Worm (Caenorhabditis elegans) whole organism, L1 larva: ENCODE results near the gene nhr-26.

ENCODE experiments used
- C16A3.4 ChIP-seq: fragments of 150-350 bp; optimal IDR thresholded peaks from 2 replicates; lab custom pipeline; 2014; ENCODE audit warnings: missing biosample characterization, missing genetic modification characterization
- C34B4.2 ChIP-seq: sonication (generic microtip); optimal IDR thresholded peaks from 2 replicates; lab custom pipeline; 2017; ENCODE audit warnings: mild to moderate bottlenecking, missing genetic modification characterization, missing compliant biosample characterization
- F16B12.6 ChIP-seq: fragments of 150-350 bp; optimal IDR thresholded peaks from 2 replicates; lab custom pipeline; 2014; ENCODE audit warnings: missing biosample characterization, missing genetic modification characterization
- Y116A8C.19 ChIP-seq: sonication (generic microtip); optimal IDR thresholded peaks from 2 replicates; lab custom pipeline; 2016; ENCODE audit warnings: missing compliant biosample characterization, missing genetic modification characterization, borderline replicate concordance
- aha-1 ChIP-seq: fragments of 150-350 bp; optimal IDR thresholded peaks from 2 replicates; lab custom pipeline; 2014; ENCODE audit warnings: missing biosample characterization, missing genetic modification characterization
- alr-1 ChIP-seq: fragments of 200-800 bp; sonication (Bioruptor generic); optimal IDR thresholded peaks from 2 replicates; lab custom pipeline; 2018; ENCODE audit warnings: borderline replicate concordance, mild to moderate bottlenecking, missing genetic modification characterization, missing compliant biosample characterization
- ama-1 ChIP-seq: fragments of 150-350 bp; optimal IDR thresholded peaks from 2 replicates; lab custom pipeline; 2014
- ceh-63 ChIP-seq: fragments of 200-800 bp; sonication (Bioruptor generic); optimal IDR thresholded peaks from 2 replicates; lab custom pipeline; 2018; ENCODE audit warnings: mild to moderate bottlenecking, missing genetic modification characterization, missing compliant biosample characterization
- ceh-8 ChIP-seq: fragments of 200-800 bp; sonication (Bioruptor generic); optimal IDR thresholded peaks from 2 replicates; lab custom pipeline; 2018; ENCODE audit warnings: mild to moderate bottlenecking, missing genetic modification characterization, moderate library complexity, missing compliant biosample characterization
- ceh-90 ChIP-seq: sonication (generic microtip); optimal IDR thresholded peaks from 2 replicates; lab custom pipeline; 2016; ENCODE audit warnings: missing genetic modification characterization, missing compliant biosample characterization
- efl-1 ChIP-seq, 4 experiments: fragments of 150-350 bp; optimal IDR thresholded peaks in 3 of 4; peaks in 1 of 4; 1 replicate in 1 of 4; 2 replicates in 3 of 4; lab custom pipeline; 2014; ENCODE audit warnings: missing biosample characterization in 2 of 4, missing genetic modification characterization in 2 of 4, missing genetic modification reagents in 2 of 4
- efl-3 ChIP-seq: fragments of 200-800 bp; sonication (Bioruptor generic); optimal IDR thresholded peaks from 2 replicates; lab custom pipeline; 2018; ENCODE audit warnings: mild to moderate bottlenecking, missing genetic modification characterization, missing compliant biosample characterization
- egl-27 ChIP-seq, 2 experiments: fragments of 150-350 bp in 1 of 2; sonication (generic microtip); optimal IDR thresholded peaks; 3 replicates each; lab custom pipeline; 2017 to 2018; ENCODE audit warnings: missing biosample characterization in 2 of 2, missing genetic modification characterization in 2 of 2, missing genetic modification reagents in 2 of 2
- elt-3 ChIP-seq, 6 experiments: fragments of 150-350 bp in 1 of 6; sonication (generic microtip); optimal IDR thresholded peaks; 2 replicates each; lab custom pipeline; 2017 to 2018; ENCODE audit warnings: missing biosample characterization in 6 of 6, missing genetic modification characterization in 6 of 6, inconsistent platforms in 1 of 6
- fkh-4 ChIP-seq: sonication (generic microtip); optimal IDR thresholded peaks from 2 replicates; lab custom pipeline; 2016; ENCODE audit warnings: missing compliant biosample characterization, missing genetic modification characterization, borderline replicate concordance
- fkh-8 ChIP-seq: sonication (generic microtip); optimal IDR thresholded peaks from 2 replicates; lab custom pipeline; 2016; ENCODE audit warnings: mild to moderate bottlenecking, missing genetic modification characterization, missing compliant biosample characterization
- fos-1 ChIP-seq: fragments of 150-350 bp; optimal IDR thresholded peaks from 2 replicates; lab custom pipeline; 2014; ENCODE audit warnings: missing biosample characterization, missing genetic modification characterization
- irx-1 ChIP-seq: sonication (generic microtip); optimal IDR thresholded peaks from 2 replicates; lab custom pipeline; 2016; ENCODE audit warnings: missing genetic modification characterization, missing compliant biosample characterization
- lin-14 ChIP-seq: fragments of 200-800 bp; sonication (Bioruptor generic); optimal IDR thresholded peaks from 2 replicates; lab custom pipeline; 2018; ENCODE audit warnings: mild to moderate bottlenecking, missing genetic modification characterization, moderate library complexity, missing compliant biosample characterization
- lin-15B ChIP-seq: fragments of 150-350 bp; sonication (generic microtip); optimal IDR thresholded peaks from 3 replicates; lab custom pipeline; 2014; ENCODE audit warnings: missing biosample characterization, missing genetic modification characterization
- lin-35 ChIP-seq, 2 experiments: fragments of 150-350 bp; optimal IDR thresholded peaks; 2 replicates each; lab custom pipeline; 2014; ENCODE audit warnings: missing biosample characterization in 2 of 2, missing genetic modification characterization in 2 of 2, missing genetic modification reagents in 2 of 2
- lir-3 ChIP-seq: sonication (generic microtip); optimal IDR thresholded peaks from 2 replicates; lab custom pipeline; 2016; ENCODE audit warnings: mild to moderate bottlenecking, missing genetic modification characterization, moderate library complexity, missing compliant biosample characterization; ENCODE audit not compliant: poor library complexity
- lsy-2 ChIP-seq, 2 experiments: fragments of 150-350 bp; optimal IDR thresholded peaks; 2 replicates each; lab custom pipeline; 2014; ENCODE audit warnings: missing biosample characterization in 2 of 2, missing genetic modification characterization in 2 of 2
- mdl-1 ChIP-seq, 2 experiments: fragments of 150-350 bp; optimal IDR thresholded peaks; 2 replicates each; lab custom pipeline; 2014 to 2017; ENCODE audit warnings: missing biosample characterization in 2 of 2, missing genetic modification characterization in 2 of 2, inconsistent platforms in 1 of 2
- nhr-19 ChIP-seq: fragments of 200-800 bp; sonication (Bioruptor generic); conservative IDR thresholded peaks from 2 replicates; pipeline ENCODE4 v1.3.6; 2022; ENCODE audit warnings: missing genetic modification characterization, missing compliant biosample characterization
- nhr-20 ChIP-seq: sonication (generic microtip); optimal IDR thresholded peaks from 2 replicates; lab custom pipeline; 2016; ENCODE audit warnings: mild to moderate bottlenecking, missing genetic modification characterization, missing compliant biosample characterization
- nhr-28 ChIP-seq: fragments of 150-350 bp; optimal IDR thresholded peaks from 2 replicates; lab custom pipeline; 2014; ENCODE audit warnings: missing biosample characterization, missing genetic modification characterization
- nhr-47 ChIP-seq: sonication (generic microtip); optimal IDR thresholded peaks from 2 replicates; lab custom pipeline; 2016; ENCODE audit warnings: mild to moderate bottlenecking, missing genetic modification characterization, moderate library complexity, missing compliant biosample characterization
- nhr-71 ChIP-seq: sonication (generic microtip); optimal IDR thresholded peaks from 2 replicates; lab custom pipeline; 2016; ENCODE audit warnings: mild to moderate bottlenecking, missing genetic modification characterization, moderate library complexity, missing compliant biosample characterization
- nhr-76 ChIP-seq: sonication (generic microtip); optimal IDR thresholded peaks from 2 replicates; lab custom pipeline; 2017; ENCODE audit warnings: missing biosample characterization, missing genetic modification characterization
- nhr-77 ChIP-seq: fragments of 150-350 bp; optimal IDR thresholded peaks from 2 replicates; lab custom pipeline; 2014; ENCODE audit warnings: missing biosample characterization, missing genetic modification characterization
- nhr-90 ChIP-seq: sonication (generic microtip); optimal IDR thresholded peaks from 2 replicates; lab custom pipeline; 2016; ENCODE audit warnings: mild to moderate bottlenecking, missing genetic modification characterization, missing compliant biosample characterization; ENCODE audit not compliant: poor library complexity
- pag-3 ChIP-seq: sonication (generic microtip); optimal IDR thresholded peaks from 2 replicates; lab custom pipeline; 2017; ENCODE audit warnings: missing genetic modification characterization, mild to moderate bottlenecking, missing compliant biosample characterization, antibody characterized with exemption, borderline replicate concordance; ENCODE audit not compliant: insufficient read depth
- pax-3 ChIP-seq: fragments of 200-800 bp; sonication (Bioruptor generic); optimal IDR thresholded peaks from 2 replicates; lab custom pipeline; 2018; ENCODE audit warnings: mild to moderate bottlenecking, missing genetic modification characterization, moderate library complexity, missing compliant biosample characterization
- pqm-1 ChIP-seq: sonication (generic microtip); optimal IDR thresholded peaks from 3 replicates; lab custom pipeline; 2017; ENCODE audit warnings: missing biosample characterization, missing genetic modification characterization
- rnt-1 ChIP-seq: sonication (generic microtip); optimal IDR thresholded peaks from 2 replicates; lab custom pipeline; 2016; ENCODE audit warnings: mild to moderate bottlenecking, missing genetic modification characterization, moderate library complexity, missing compliant biosample characterization
- skn-1 ChIP-seq: fragments of 150-350 bp; optimal IDR thresholded peaks from 2 replicates; lab custom pipeline; 2014; ENCODE audit warnings: missing biosample characterization, missing genetic modification characterization
- tbx-2 ChIP-seq: sonication (generic microtip); optimal IDR thresholded peaks from 2 replicates; lab custom pipeline; 2016; ENCODE audit warnings: missing genetic modification characterization, missing compliant biosample characterization
- tlp-1 ChIP-seq: fragments of 150-350 bp; optimal IDR thresholded peaks from 2 replicates; lab custom pipeline; 2014; ENCODE audit warnings: missing biosample characterization, missing genetic modification characterization
- unc-130 ChIP-seq: fragments of 150-350 bp; optimal IDR thresholded peaks from 2 replicates; lab custom pipeline; 2017; ENCODE audit warnings: missing biosample characterization, missing genetic modification characterization, inconsistent platforms
- unc-30 ChIP-seq: sonication (generic microtip); optimal IDR thresholded peaks from 2 replicates; lab custom pipeline; 2017; ENCODE audit warnings: missing biosample characterization, missing genetic modification characterization
- unc-62 ChIP-seq: fragments of 150-350 bp; optimal IDR thresholded peaks from 2 replicates; lab custom pipeline; 2014; ENCODE audit warnings: missing biosample characterization, missing genetic modification reagents, missing genetic modification characterization
- unc-86 ChIP-seq: sonication (generic microtip); optimal IDR thresholded peaks from 2 replicates; lab custom pipeline; 2016; ENCODE audit warnings: missing genetic modification characterization, missing compliant biosample characterization
- zag-1 ChIP-seq: fragments of 150-350 bp; optimal IDR thresholded peaks from 2 replicates; lab custom pipeline; 2014; ENCODE audit warnings: missing biosample characterization, missing genetic modification characterization
- ztf-11 ChIP-seq, 2 experiments: sonication (generic microtip); optimal IDR thresholded peaks; 2 replicates each; lab custom pipeline; 2016 to 2017; ENCODE audit warnings: missing genetic modification characterization in 2 of 2, missing biosample characterization in 1 of 2, missing compliant biosample characterization in 1 of 2
- ztf-4 ChIP-seq: fragments of 150-350 bp; optimal IDR thresholded peaks from 2 replicates; lab custom pipeline; 2014; ENCODE audit warnings: missing biosample characterization, missing genetic modification characterization

Gene nhr-26

DNA sequence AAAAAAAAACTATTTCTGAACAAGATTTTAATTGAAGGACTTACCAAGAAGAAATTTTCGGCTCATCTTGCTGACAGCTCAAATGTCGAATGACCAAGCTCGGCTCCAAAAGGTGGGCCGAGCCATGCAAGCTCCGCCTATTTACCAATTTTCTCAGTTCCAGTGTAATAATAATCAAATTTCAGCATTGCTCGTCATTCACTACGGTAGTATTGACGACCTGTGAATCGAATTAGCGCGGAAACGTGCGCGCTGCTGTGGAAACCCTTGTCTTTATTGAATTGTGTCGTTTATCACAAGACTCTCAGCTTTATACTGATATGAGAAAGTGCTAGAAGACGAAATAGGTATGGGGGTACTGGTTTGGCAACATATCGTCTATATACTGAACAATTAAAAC lies 36.7 kb downstream of the nhr-26 start, which contains the start of gene nlp-76:
Gene nlp-76, minus strand, starts transcription at position 367 of the 400 bp plus-strand sequence.
- TF ChIP-seq nhr-71 (tag; lab: Kevin White, UChicago) (peak; percentile 53), ceh-63 (no peak), tlp-1 (tag; lab: Kevin White, UChicago) (no peak), fos-1 (tag; lab: Kevin White, UChicago) (no peak), lin-35 (GFP tag; optimal IDR thresholded peaks at IDR 0.05; lab: Kevin White, UChicago) (peak in 1 of 2 experiments; percentile 71), nhr-76 (tag; lab: Kevin White, UChicago) (no peak), nhr-28 (tag; lab: Kevin White, UChicago) (no peak), zag-1 (tag; lab: Kevin White, UChicago) (no peak), C34B4.2 (no peak), irx-1 (no peak), alr-1 (no peak), skn-1 (tag; lab: Kevin White, UChicago) (no peak), lir-3 (tag; lab: Kevin White, UChicago) (no peak), ceh-90 (no peak), pag-3 (tag; lab: Kevin White, UChicago) (no peak), F16B12.6 (tag; lab: Kevin White, UChicago) (no peak), fkh-4 (no peak), nhr-19 (no peak), pqm-1 (tag; lab: Kevin White, UChicago) (no peak), nhr-90 (tag; lab: Kevin White, UChicago) (peak; percentile 7), rnt-1 (tag; lab: Kevin White, UChicago) (no peak), efl-1 (optimal IDR thresholded peaks at IDR 0.05; lab: Kevin White, UChicago) (no peak), efl-1 (GFP tag; optimal IDR thresholded peaks at IDR 0.05 in 1 of 2; lab: Kevin White, UChicago) (no peak), nhr-20 (tag; lab: Kevin White, UChicago) (peak; percentile 14), unc-62 (no peak), ama-1 (peak; percentile 81), mdl-1 (tag; optimal IDR thresholded peaks at IDR 0.05; lab: Kevin White, UChicago) (peak in 1 of 2 experiments; percentile 38), unc-130 (no peak), lsy-2 (tag; optimal IDR thresholded peaks at IDR 0.05; lab: Kevin White, UChicago) (no peak), lin-14 (GFP tag; lab: Kevin White, UChicago) (peak; percentile 1), aha-1 (tag; lab: Kevin White, UChicago) (no peak), unc-30 (no peak), nhr-47 (tag; lab: Kevin White, UChicago) (peak; percentile 62), tbx-2 (tag; lab: Kevin White, UChicago) (no peak), pax-3 (tag; lab: Kevin White, UChicago) (no peak), egl-27 (tag; optimal IDR thresholded peaks at IDR 0.05; lab: Kevin White, UChicago) (no peak), ztf-4 (tag; lab: Kevin White, UChicago) (peak; percentile 28), nhr-77 (tag; lab: Kevin White, UChicago) (no peak), Y116A8C.19 (tag; lab: Kevin White, UChicago) (no peak), ceh-8 (GFP tag; lab: Kevin White, UChicago) (no peak), unc-86 (tag; lab: Kevin White, UChicago) (no peak), elt-3 (tag; optimal IDR thresholded peaks at IDR 0.05; lab: Kevin White, UChicago) (peak in 1 of 6 experiments; percentile 1), fkh-8 (tag; lab: Kevin White, UChicago) (peak; percentile 49), lin-15B (tag; lab: Kevin White, UChicago) (no peak)

DNA sequence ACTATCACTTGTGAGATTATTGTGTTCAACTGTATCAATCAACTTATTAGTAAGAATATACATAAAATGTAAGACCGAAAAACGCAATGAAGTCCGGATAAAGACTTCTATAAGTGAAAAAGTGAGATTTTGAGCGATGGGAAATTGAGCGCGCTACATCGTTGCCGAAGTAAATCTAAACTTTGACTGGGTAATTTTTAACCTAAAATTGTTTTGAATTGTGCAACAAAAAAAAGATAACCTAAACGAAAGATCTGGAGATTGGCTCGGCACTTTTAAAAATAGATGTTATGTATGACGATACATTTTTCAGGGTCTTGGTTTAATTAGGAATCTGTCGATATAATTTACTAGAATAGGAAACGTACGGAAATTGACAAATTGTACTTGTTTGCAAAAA lies 37.2 kb downstream of the nhr-26 start:
- TF ChIP-seq C16A3.4 (tag; lab: Kevin White, UChicago) (peak; percentile 25), Y116A8C.19 (tag; lab: Kevin White, UChicago) (no peak), efl-3 (GFP tag; lab: Kevin White, UChicago) (no peak), nhr-77 (tag; lab: Kevin White, UChicago) (no peak), ztf-11 (tag; optimal IDR thresholded peaks at IDR 0.05; lab: Kevin White, UChicago) (no peak), ama-1 (no peak), pag-3 (tag; lab: Kevin White, UChicago) (no peak), nhr-90 (tag; lab: Kevin White, UChicago) (peak; percentile 10), nhr-19 (no peak)
- TF ChIP-seq, all 84 proteins: peak for 2
